Worm (Caenorhabditis elegans): Measurements from ENCODE around the gene C07A4.3.

DNA sequence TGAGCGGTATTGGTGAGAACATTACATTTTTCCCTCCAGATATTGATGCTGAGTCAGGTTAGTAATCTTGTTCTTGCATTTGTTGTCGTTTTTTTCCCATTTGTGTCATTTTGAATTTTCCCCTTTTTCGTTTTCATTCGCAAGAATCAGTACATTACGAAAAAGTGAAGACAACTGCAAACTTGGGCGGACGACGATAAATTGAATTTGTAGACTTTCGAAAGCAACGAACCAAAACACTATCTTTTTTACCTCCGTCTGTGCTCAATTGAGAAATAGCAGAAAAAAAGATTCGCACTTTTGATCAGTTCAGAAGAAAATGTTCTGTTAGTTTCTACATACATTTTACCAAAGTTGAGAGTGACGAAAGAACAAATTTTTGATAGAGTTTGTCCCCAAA lies 19.7 kb upstream of the C07A4.3 start:
- TF ChIP-seq dpl-1 (GFP tag; optimal IDR thresholded peaks at IDR 0.05) (no peak), unc-130 (GFP tag; optimal IDR thresholded peaks at IDR 0.05) (no peak), nfya-1 (tag; optimal IDR thresholded peaks at IDR 0.05; ENCODE audit: borderline replicate concordance, insufficient read depth) (no peak), rcor-1 (GFP tag; IDR thresholded peaks at IDR 0.05) (no peak), pha-4 (tag; optimal IDR thresholded peaks at IDR 0.05) (no peak), cebp-1 (GFP tag; IDR thresholded peaks at IDR 0.05) (no peak), cebp-1 (tag; optimal IDR thresholded peaks at IDR 0.05) (no peak), ama-1 (optimal IDR thresholded peaks at IDR 0.05) (no peak), ama-1 (GFP tag; optimal IDR thresholded peaks at IDR 0.05) (no peak), attf-3 (GFP tag; conservative IDR thresholded peaks at IDR 0.05) (no peak), B0261.1 (tag; optimal IDR thresholded peaks at IDR 0.05) (no peak), nhr-90 (tag; optimal IDR thresholded peaks at IDR 0.05) (no peak), snpc-3.4 (tag; optimal IDR thresholded peaks at IDR 0.05) (no peak), F10E7.11 (tag; optimal IDR thresholded peaks at IDR 0.05) (no peak), egl-44 (GFP tag; IDR thresholded peaks at IDR 0.05) (no peak)
